Fruit fly (Drosophila melanogaster) whole organism, prepupa: ENCODE results near the gene CG11854.

Source experiments
- Hr39 ChIP-seq: fragments of 200-800 bp; sonication (Bioruptor generic); optimal IDR thresholded peaks from 2 replicates; lab custom pipeline; 2016; ENCODE audit warnings: missing biosample characterization, missing genetic modification characterization
- acj6 ChIP-seq: fragments of 200-800 bp; sonication (Bioruptor generic); optimal IDR thresholded peaks from 3 replicates; lab custom pipeline; 2016; ENCODE audit warnings: missing biosample characterization, missing genetic modification characterization
- eg ChIP-seq: fragments of 200-800 bp; sonication (Bioruptor generic); IDR thresholded peaks from 3 replicates; pipeline ENCODE4 v1.3.6; 2022; ENCODE audit warnings: missing biosample characterization, missing genetic modification characterization
- vri ChIP-seq: fragments of 200-800 bp; sonication (Bioruptor generic); optimal IDR thresholded peaks from 3 replicates; lab custom pipeline; 2016; ENCODE audit warnings: missing biosample characterization, mild to moderate bottlenecking, missing genetic modification characterization

DNA sequence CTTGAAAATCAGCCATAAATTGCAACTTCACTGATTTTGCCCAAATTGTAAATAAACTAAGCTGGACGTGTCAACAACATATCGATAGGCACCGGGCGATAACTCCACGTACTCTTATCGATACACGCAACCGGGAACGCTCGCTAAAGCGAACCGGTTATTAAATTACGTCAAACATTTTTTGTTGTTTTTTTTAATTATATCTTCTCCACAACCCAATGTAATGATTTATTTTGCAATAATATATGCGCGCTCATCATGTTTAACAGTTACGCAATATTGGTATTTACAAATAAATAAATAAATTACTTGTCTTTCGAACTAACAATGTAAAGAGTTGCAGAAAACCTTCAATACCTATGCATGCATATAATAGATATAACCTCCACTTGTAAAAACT is 26.7 kb upstream of the CG11854 start, which contains the start of gene Saysd1:
- no peak for TF ChIP-seq Hr39 (GFP tag; lab: Kevin White, UChicago)
- TF ChIP-seq acj6, result no peak
- no peak for TF ChIP-seq eg
- TF ChIP-seq vri (GFP tag; lab: Kevin White, UChicago), result peak; percentile 60
